Fruit fly (Drosophila melanogaster) whole organism, prepupa: ENCODE results near the gene PGRP-LF.
A peak's percentile ranks its signal among the peaks of the same experiment; 100 is the strongest.

ENCODE experiments used
- CG10669 ChIP-seq: fragments of 200-800 bp; sonication (Bioruptor generic); optimal IDR thresholded peaks from 3 replicates; lab custom pipeline; 2018; ENCODE audit warnings: missing biosample characterization, mild to moderate bottlenecking, missing genetic modification characterization, moderate library complexity
- CG11294 ChIP-seq: fragments of 200-800 bp; sonication (Bioruptor generic); IDR thresholded peaks from 2 replicates; pipeline ENCODE4 v1.3.6; 2022; ENCODE audit warnings: missing biosample characterization, missing genetic modification characterization
- CG11762 ChIP-seq: fragments of 200-800 bp; sonication (Bioruptor generic); optimal IDR thresholded peaks from 3 replicates; lab custom pipeline; 2016; ENCODE audit warnings: missing biosample characterization, missing genetic modification characterization; ENCODE audit not compliant: insufficient read depth
- CG15336 ChIP-seq: fragments of 200-800 bp; sonication (Bioruptor generic); IDR thresholded peaks from 2 replicates; pipeline ENCODE4 v1.3.6; 2022; ENCODE audit warnings: missing biosample characterization, missing genetic modification characterization
- CG1621 ChIP-seq: fragments of 200-800 bp; sonication (Bioruptor generic); optimal IDR thresholded peaks from 3 replicates; lab custom pipeline; 2018; ENCODE audit warnings: missing biosample characterization, mild to moderate bottlenecking, missing genetic modification characterization
- CG16779 ChIP-seq: fragments of 200-800 bp; sonication (Bioruptor generic); optimal IDR thresholded peaks from 3 replicates; lab custom pipeline; 2017; ENCODE audit warnings: missing biosample characterization, mild to moderate bottlenecking, missing genetic modification characterization
- CG3032 ChIP-seq: fragments of 200-800 bp; optimal IDR thresholded peaks from 2 replicates; lab custom pipeline; 2019; ENCODE audit warnings: missing biosample characterization, mild to moderate bottlenecking, missing genetic modification characterization, moderate library complexity
- CG31627 ChIP-seq: fragments of 200-800 bp; sonication (Bioruptor generic); optimal IDR thresholded peaks from 3 replicates; lab custom pipeline; 2016; ENCODE audit warnings: missing biosample characterization, missing genetic modification characterization
- CG34406 ChIP-seq: fragments of 200-800 bp; sonication (Bioruptor generic); optimal IDR thresholded peaks from 3 replicates; lab custom pipeline; 2016; ENCODE audit warnings: missing biosample characterization, missing genetic modification characterization
- CG3919 ChIP-seq: fragments of 200-800 bp; sonication (Bioruptor generic); optimal IDR thresholded peaks from 3 replicates; lab custom pipeline; 2016; ENCODE audit warnings: missing biosample characterization, missing genetic modification characterization
- CG4318 ChIP-seq: fragments of 200-800 bp; sonication (Bioruptor generic); optimal IDR thresholded peaks from 3 replicates; lab custom pipeline; 2017; ENCODE audit warnings: missing biosample characterization, mild to moderate bottlenecking, missing genetic modification characterization
- CG6163 ChIP-seq: fragments of 200-800 bp; sonication (Bioruptor generic); IDR thresholded peaks from 3 replicates; pipeline ENCODE4 v1.3.6; 2022; ENCODE audit warnings: missing biosample characterization, missing genetic modification characterization
- CG6792 ChIP-seq: fragments of 200-800 bp; sonication (Bioruptor generic); optimal IDR thresholded peaks from 3 replicates; lab custom pipeline; 2016; ENCODE audit warnings: missing biosample characterization, missing genetic modification characterization
- CG6808 ChIP-seq: fragments of 200-800 bp; sonication (Bioruptor generic); optimal IDR thresholded peaks from 3 replicates; lab custom pipeline; 2017; ENCODE audit warnings: missing biosample characterization, missing genetic modification characterization, mild to moderate bottlenecking, moderate library complexity, missing genetic modification reagents
- CG6854 ChIP-seq: fragments of 200-800 bp; sonication (Bioruptor generic); optimal IDR thresholded peaks from 2 replicates; lab custom pipeline; 2017; ENCODE audit warnings: missing biosample characterization, mild to moderate bottlenecking, missing genetic modification characterization
- CG7368 ChIP-seq: fragments of 200-800 bp; sonication (Bioruptor generic); optimal IDR thresholded peaks from 3 replicates; lab custom pipeline; 2016; ENCODE audit warnings: missing biosample characterization, missing genetic modification characterization
- CG8632 ChIP-seq: fragments of 200-800 bp; sonication (Bioruptor generic); optimal IDR thresholded peaks from 3 replicates; lab custom pipeline; 2016; ENCODE audit warnings: missing biosample characterization, missing genetic modification characterization
- CG9139 ChIP-seq: fragments of 200-800 bp; sonication (Bioruptor generic); optimal IDR thresholded peaks from 3 replicates; lab custom pipeline; 2017; ENCODE audit warnings: missing biosample characterization, mild to moderate bottlenecking, missing genetic modification characterization
- Eip78C ChIP-seq: fragments of 200-800 bp; sonication (Bioruptor generic); peaks from one replicate; lab custom pipeline; 2016; ENCODE audit warnings: missing biosample characterization, missing genetic modification characterization
- Eip93F ChIP-seq: fragments of 200-800 bp; sonication (Bioruptor generic); optimal IDR thresholded peaks from 2 replicates; lab custom pipeline; 2016; ENCODE audit warnings: missing biosample characterization, mild to moderate bottlenecking, missing genetic modification characterization
- Gug ChIP-seq: fragments of 200-800 bp; sonication (Bioruptor generic); IDR thresholded peaks from 2 replicates; pipeline ENCODE4 v1.3.6; 2022; ENCODE audit warnings: missing biosample characterization, missing genetic modification characterization
- Hr38 ChIP-seq: sonication (Bioruptor generic); optimal IDR thresholded peaks from 2 replicates; lab custom pipeline; 2016; ENCODE audit warnings: missing biosample characterization, missing genetic modification characterization
- Hr39 ChIP-seq: fragments of 200-800 bp; sonication (Bioruptor generic); optimal IDR thresholded peaks from 2 replicates; lab custom pipeline; 2016; ENCODE audit warnings: missing biosample characterization, missing genetic modification characterization
- Hr4 ChIP-seq: fragments of 200-800 bp; sonication (Bioruptor generic); optimal IDR thresholded peaks from 3 replicates; lab custom pipeline; 2016; ENCODE audit warnings: missing biosample characterization, missing genetic modification characterization
- Met ChIP-seq: fragments of 200-800 bp; sonication (Bioruptor generic); optimal IDR thresholded peaks from 3 replicates; lab custom pipeline; 2016; ENCODE audit warnings: missing biosample characterization, missing genetic modification characterization
- OdsH ChIP-seq: fragments of 200-800 bp; sonication (Bioruptor generic); optimal IDR thresholded peaks from 3 replicates; lab custom pipeline; 2016; ENCODE audit warnings: missing biosample characterization, missing genetic modification characterization
- Smox ChIP-seq: fragments of 200-800 bp; sonication (Bioruptor generic); optimal IDR thresholded peaks from 3 replicates; lab custom pipeline; 2016; ENCODE audit warnings: missing biosample characterization, missing genetic modification characterization
- Sox102F ChIP-seq: fragments of 200-800 bp; sonication (Bioruptor generic); optimal IDR thresholded peaks from 2 replicates; lab custom pipeline; 2016; ENCODE audit warnings: missing biosample characterization, mild to moderate bottlenecking, missing genetic modification characterization
- Sox14 ChIP-seq: fragments of 200-800 bp; sonication (Bioruptor generic); optimal IDR thresholded peaks from 3 replicates; lab custom pipeline; 2016; ENCODE audit warnings: missing biosample characterization, missing genetic modification characterization
- Sox15 ChIP-seq: fragments of 200-800 bp; sonication (Bioruptor generic); optimal IDR thresholded peaks from 3 replicates; lab custom pipeline; 2016; ENCODE audit warnings: missing biosample characterization, missing genetic modification characterization
- achi ChIP-seq: fragments of 200-800 bp; sonication (Bioruptor generic); optimal IDR thresholded peaks from 3 replicates; lab custom pipeline; 2016; ENCODE audit warnings: missing biosample characterization, missing genetic modification characterization
- cyc ChIP-seq: fragments of 200-800 bp; sonication (Bioruptor generic); optimal IDR thresholded peaks from 3 replicates; lab custom pipeline; 2016; ENCODE audit warnings: missing biosample characterization, missing genetic modification characterization
- dac ChIP-seq: fragments of 200-800 bp; sonication (Bioruptor generic); optimal IDR thresholded peaks from 2 replicates; lab custom pipeline; 2017; ENCODE audit warnings: missing biosample characterization, mild to moderate bottlenecking, missing genetic modification characterization
- dsx ChIP-seq: fragments of 200-800 bp; optimal IDR thresholded peaks from 3 replicates; lab custom pipeline; 2019; ENCODE audit warnings: missing biosample characterization, mild to moderate bottlenecking, missing genetic modification characterization, moderate library complexity; ENCODE audit not compliant: poor library complexity, severe bottlenecking
- esn ChIP-seq: fragments of 200-800 bp; sonication (Bioruptor generic); optimal IDR thresholded peaks from 2 replicates; lab custom pipeline; 2016; ENCODE audit warnings: missing biosample characterization, mild to moderate bottlenecking, missing genetic modification characterization, moderate library complexity
- fd59A ChIP-seq: fragments of 200-800 bp; sonication (Bioruptor generic); optimal IDR thresholded peaks from 2 replicates; lab custom pipeline; 2017; ENCODE audit warnings: missing biosample characterization, mild to moderate bottlenecking, missing genetic modification characterization, missing genetic modification reagents
- fd85E ChIP-seq: fragments of 200-800 bp; sonication (Bioruptor generic); optimal IDR thresholded peaks from 3 replicates; lab custom pipeline; 2016; ENCODE audit warnings: missing biosample characterization, missing genetic modification characterization
- fkh ChIP-seq: fragments of 200-800 bp; sonication (Bioruptor generic); optimal IDR thresholded peaks from 3 replicates; lab custom pipeline; 2017; ENCODE audit warnings: missing biosample characterization, mild to moderate bottlenecking, missing genetic modification characterization, moderate library complexity
- pdm3 ChIP-seq: fragments of 200-800 bp; sonication (Bioruptor generic); optimal IDR thresholded peaks from 3 replicates; lab custom pipeline; 2016; ENCODE audit warnings: missing biosample characterization, missing genetic modification characterization
- spab ChIP-seq: fragments of 200-800 bp; sonication (Bioruptor generic); optimal IDR thresholded peaks from 2 replicates; lab custom pipeline; 2017; ENCODE audit warnings: missing biosample characterization, mild to moderate bottlenecking, missing genetic modification characterization, missing genetic modification reagents
- svp ChIP-seq: fragments of 200-800 bp; sonication (Bioruptor generic); peaks from one replicate; lab custom pipeline; 2016; ENCODE audit warnings: missing biosample characterization, missing genetic modification characterization
- topi ChIP-seq: fragments of 200-800 bp; sonication (Bioruptor generic); optimal IDR thresholded peaks from 3 replicates; lab custom pipeline; 2016; ENCODE audit warnings: missing biosample characterization, missing genetic modification characterization

The PGRP-LF gene

dm6 chr3L:9360217-9360692 lies 10.8 kb downstream of the PGRP-LF start, which contains the start of gene Pdxk (continued):
- TF ChIP-seq Smox (GFP tag; lab: Kevin White, UChicago) (no peak), achi (GFP tag; lab: Kevin White, UChicago) (no peak), fd59A (no peak), fd85E (GFP tag; lab: Kevin White, UChicago) (no peak), CG4318 (GFP tag; lab: Kevin White, UChicago) (no peak), topi (GFP tag; lab: Kevin White, UChicago) (no peak), CG31627 (GFP tag; lab: Kevin White, UChicago) (no peak), CG16779 (tag; lab: Kevin White, UChicago) (peak; percentile 39), Hr39 (GFP tag; lab: Kevin White, UChicago) (no peak), Sox14 (GFP tag; lab: Kevin White, UChicago) (peak; percentile 12), CG6792 (GFP tag; lab: Kevin White, UChicago) (no peak), cyc (no peak), Hr4 (GFP tag; lab: Kevin White, UChicago) (no peak), Sox102F (no peak)

dm6 chr3L:9361894-9362293 lies 12.5 kb downstream of the PGRP-LF start, which contains the start of gene CG34456:
CG34456 (plus strand) TSS chr3L:9362108.
- TF ChIP-seq CG8632 (GFP tag; lab: Kevin White, UChicago): no peak
- no peak for TF ChIP-seq esn (GFP tag; lab: Kevin White, UChicago)
- no peak for TF ChIP-seq Sox14 (GFP tag; lab: Kevin White, UChicago)
- TF ChIP-seq CG6808 (GFP tag; lab: Kevin White, UChicago): peak; percentile 19
- no peak for TF ChIP-seq pdm3 (GFP tag; lab: Kevin White, UChicago)
- no peak for TF ChIP-seq CG7368 (GFP tag; lab: Kevin White, UChicago)
- peak; percentile 59 for TF ChIP-seq Eip78C (GFP tag; lab: Kevin White, UChicago)
- TF ChIP-seq CG34406: no peak
- TF ChIP-seq dsx (GFP tag; lab: Kevin White, UChicago): no peak
- no peak for TF ChIP-seq spab (GFP tag; lab: Kevin White, UChicago)
- no peak for TF ChIP-seq CG6854 (GFP tag; lab: Kevin White, UChicago)
- TF ChIP-seq OdsH (GFP tag; lab: Kevin White, UChicago): no peak
- no peak for TF ChIP-seq Smox (GFP tag; lab: Kevin White, UChicago)
- no peak for TF ChIP-seq CG10669
- TF ChIP-seq Sox102F: no peak
- TF ChIP-seq CG31627 (GFP tag; lab: Kevin White, UChicago): no peak
- no peak for TF ChIP-seq CG11762 (GFP tag; lab: Kevin White, UChicago)
- peak; percentile 81 for TF ChIP-seq svp (GFP tag; lab: Kevin White, UChicago)
- TF ChIP-seq fd59A: no peak
- TF ChIP-seq topi (GFP tag; lab: Kevin White, UChicago): no peak
- no peak for TF ChIP-seq CG3032 (tag; lab: Kevin White, UChicago)
- TF ChIP-seq CG6163 (GFP tag; lab: Robert Waterston, UW): 0 out of 3 replicates have a peak, but pooled peaks have one; percentile 39
- TF ChIP-seq Hr4 (GFP tag; lab: Kevin White, UChicago): no peak
- no peak for TF ChIP-seq dac (GFP tag; lab: Kevin White, UChicago)
- no peak for TF ChIP-seq Hr39 (GFP tag; lab: Kevin White, UChicago)
- TF ChIP-seq CG6792 (GFP tag; lab: Kevin White, UChicago): no peak
- no peak for TF ChIP-seq Hr38 (GFP tag; lab: Kevin White, UChicago)
- TF ChIP-seq Sox15 (GFP tag; lab: Kevin White, UChicago): no peak
- no peak for TF ChIP-seq CG9139 (GFP tag; lab: Kevin White, UChicago)
- TF ChIP-seq Met (GFP tag; lab: Kevin White, UChicago): no peak
- no peak for TF ChIP-seq Gug (GFP tag; lab: Robert Waterston, UW)
- TF ChIP-seq cyc: no peak
- TF ChIP-seq CG15336 (GFP tag; lab: Robert Waterston, UW): no peak
- peak; percentile 25 for TF ChIP-seq fkh (GFP tag; lab: Kevin White, UChicago)
- TF ChIP-seq CG1621 (tag; lab: Kevin White, UChicago): no peak
- TF ChIP-seq Eip93F (GFP tag; lab: Kevin White, UChicago): no peak
- TF ChIP-seq CG4318 (GFP tag; lab: Kevin White, UChicago): no peak
- no peak for TF ChIP-seq CG16779 (tag; lab: Kevin White, UChicago)
- TF ChIP-seq CG3919 (GFP tag; lab: Kevin White, UChicago): no peak
- TF ChIP-seq CG11294 (GFP tag; lab: Robert Waterston, UW): no peak; the same call in 1 of the 2 replicates
